Fruit fly (Drosophila melanogaster): ENCODE data around the gene CG14292.

The CG14292 gene

dm6 chr3R:18916715-18917253, 11.3 kb upstream of the CG14292 start:
- TF ChIP-seq CG17806 (tag; optimal IDR thresholded peaks at IDR 0.05) (no peak), CG8159 (tag; optimal IDR thresholded peaks at IDR 0.05) (no peak), CG10348 (GFP tag; IDR thresholded peaks at IDR 0.05) (no peak), CG8301 (tag; optimal IDR thresholded peaks at IDR 0.05) (no peak), EcR (GFP tag; optimal IDR thresholded peaks at IDR 0.05) (peak; percentile 37), CG12605 (GFP tag; IDR thresholded peaks at IDR 0.05) (peak; percentile 48), gl (tag; optimal IDR thresholded peaks at IDR 0.05) (no peak), CG32121 (GFP tag; IDR thresholded peaks at IDR 0.05) (peak; percentile 25; the same call in 1 of the 2 replicates)

DNA sequence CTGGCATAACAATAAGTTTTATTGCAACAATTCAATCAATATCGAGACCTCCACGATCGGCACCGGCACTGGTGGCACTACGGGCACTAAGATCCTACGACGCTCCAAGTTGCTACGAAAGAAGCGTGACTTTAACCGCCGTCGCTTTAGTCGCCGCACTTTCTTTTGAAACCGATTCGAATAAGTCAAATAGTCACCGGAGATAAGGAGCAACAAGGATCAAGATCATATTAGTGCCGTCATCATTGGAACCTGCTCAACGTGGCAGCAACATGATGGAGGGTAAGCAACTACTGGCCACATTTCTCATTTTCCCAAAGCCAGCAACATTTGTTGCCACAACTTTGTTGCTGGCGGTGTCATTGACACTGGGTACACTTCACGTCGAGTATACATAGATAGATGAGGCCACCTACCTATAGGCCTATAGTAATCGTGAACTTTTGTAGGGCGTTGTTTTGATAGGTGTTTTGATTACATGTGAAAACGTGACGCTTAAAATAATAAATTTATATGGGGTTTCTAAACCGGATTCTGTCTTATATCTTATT, 10.3 kb upstream of the CG14292 start:
- TF ChIP-seq EcR (GFP tag; optimal IDR thresholded peaks at IDR 0.05) (peak; percentile 40), CG4496 (GFP tag; IDR thresholded peaks at IDR 0.05) (no peak), Pif1B (GFP tag; optimal IDR thresholded peaks at IDR 0.05) (no peak)

DNA sequence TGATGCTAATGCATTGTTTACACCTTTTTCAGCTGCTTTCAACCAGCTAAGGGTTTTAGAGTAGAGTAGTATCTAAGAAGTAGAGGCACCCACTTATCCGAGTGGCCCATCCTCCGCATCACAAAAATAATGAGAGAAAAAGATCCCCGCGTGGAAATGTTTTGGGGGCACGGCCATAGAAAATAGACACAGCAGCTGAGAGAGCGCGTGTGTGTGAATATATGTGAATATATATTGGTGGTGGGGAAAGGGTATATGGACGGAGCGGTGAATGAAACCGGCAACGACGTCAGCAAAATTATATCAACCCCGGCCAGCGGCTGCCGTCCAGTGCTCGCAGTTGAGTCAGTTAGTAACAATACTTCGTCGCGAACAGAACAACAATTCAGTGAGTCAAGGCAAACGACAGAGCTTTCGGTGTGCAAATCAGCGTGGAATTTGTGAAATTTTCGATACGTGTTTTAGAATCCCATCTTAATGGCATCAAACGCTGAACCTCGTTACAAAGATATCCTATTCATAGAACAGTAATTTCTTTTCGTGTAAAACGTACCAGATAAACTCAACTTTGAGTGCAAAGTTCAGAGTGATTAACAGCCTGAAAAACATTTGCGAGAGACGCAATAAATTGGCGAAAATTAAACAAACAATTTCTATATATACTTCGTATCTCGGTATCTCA, 9.3 kb upstream of the CG14292 start, which contains the start of gene Xrp1:
Gene Xrp1, plus strand, starts transcription at position 375 of the 682 bp plus-strand sequence.
- TF ChIP-seq CG13204 (GFP tag; optimal IDR thresholded peaks at IDR 0.05), result peak; percentile 32
- TF ChIP-seq CG4496 (GFP tag; IDR thresholded peaks at IDR 0.05), result peak; percentile 62; the same call in 1 of the 3 replicates
- peak; percentile 67; the same call in 1 of the 2 replicates for TF ChIP-seq CG32121 (GFP tag; IDR thresholded peaks at IDR 0.05)
- TF ChIP-seq EcR (GFP tag; optimal IDR thresholded peaks at IDR 0.05), result peak; percentile 54
- no peak for TF ChIP-seq Pif1B (GFP tag; optimal IDR thresholded peaks at IDR 0.05)
- no peak for TF ChIP-seq Snoo (tag; optimal IDR thresholded peaks at IDR 0.05)
- peak; percentile 48 for TF ChIP-seq CG12605 (GFP tag; IDR thresholded peaks at IDR 0.05)
- no peak for TF ChIP-seq rn (GFP tag; IDR thresholded peaks at IDR 0.05)
- no peak for TF ChIP-seq Pif1A (GFP tag; optimal IDR thresholded peaks at IDR 0.05)
- TF ChIP-seq gl (tag; optimal IDR thresholded peaks at IDR 0.05), result no peak
- TF ChIP-seq CG8159 (tag; optimal IDR thresholded peaks at IDR 0.05), result no peak
- peak; percentile 49 for TF ChIP-seq Ets98B (GFP tag; IDR thresholded peaks at IDR 0.05)
- TF ChIP-seq CG17806 (tag; optimal IDR thresholded peaks at IDR 0.05), result no peak
- TF ChIP-seq CG34367 (tag; optimal IDR thresholded peaks at IDR 0.05), result no peak
- no peak for TF ChIP-seq CG15710 (tag; optimal IDR thresholded peaks at IDR 0.05)
- no peak for TF ChIP-seq D1 (tag; optimal IDR thresholded peaks at IDR 0.05)
- no peak for TF ChIP-seq CG14655 (GFP tag; optimal IDR thresholded peaks at IDR 0.05)
- no peak for TF ChIP-seq CG8301 (tag; optimal IDR thresholded peaks at IDR 0.05)
- TF ChIP-seq CG10348 (GFP tag; IDR thresholded peaks at IDR 0.05), result 0 out of 2 replicates have a peak, but pooled peaks have one; percentile 37
- no peak for TF ChIP-seq CG9948 (tag; optimal IDR thresholded peaks at IDR 0.05)
- peak; percentile 54; the same call in 1 of the 3 replicates for TF ChIP-seq fd96Ca (GFP tag; IDR thresholded peaks at IDR 0.05)

- TF ChIP-seq gl (tag; optimal IDR thresholded peaks at IDR 0.05), result no peak
- 0 out of 3 replicates have a peak, but pooled peaks have one; percentile 34 for TF ChIP-seq fd96Ca (GFP tag; IDR thresholded peaks at IDR 0.05)
- peak; percentile 75 for TF ChIP-seq CG12605 (GFP tag; IDR thresholded peaks at IDR 0.05)
- TF ChIP-seq CG34367 (tag; optimal IDR thresholded peaks at IDR 0.05), result peak; percentile 49
- peak; percentile 24 for TF ChIP-seq CG13204 (GFP tag; optimal IDR thresholded peaks at IDR 0.05)
- TF ChIP-seq Pif1B (GFP tag; optimal IDR thresholded peaks at IDR 0.05), result peak; percentile 3
- peak; percentile 54 for TF ChIP-seq CG15710 (tag; optimal IDR thresholded peaks at IDR 0.05)
- peak; percentile 71 for TF ChIP-seq Pif1A (GFP tag; optimal IDR thresholded peaks at IDR 0.05)
- peak; percentile 47 for TF ChIP-seq CG8301 (tag; optimal IDR thresholded peaks at IDR 0.05)
- TF ChIP-seq CG14655 (GFP tag; optimal IDR thresholded peaks at IDR 0.05), result peak; percentile 64
- TF ChIP-seq CG17806 (tag; optimal IDR thresholded peaks at IDR 0.05), result peak; percentile 39
- peak; percentile 20 for TF ChIP-seq CG9948 (tag; optimal IDR thresholded peaks at IDR 0.05)
- peak; percentile 62 for TF ChIP-seq Snoo (tag; optimal IDR thresholded peaks at IDR 0.05)
- TF ChIP-seq Ets98B (GFP tag; IDR thresholded peaks at IDR 0.05), result peak; percentile 67
- no peak for TF ChIP-seq D1 (tag; optimal IDR thresholded peaks at IDR 0.05)
- peak; percentile 78 for TF ChIP-seq CG4496 (GFP tag; IDR thresholded peaks at IDR 0.05)
- 0 out of 2 replicates have a peak, but pooled peaks have one; percentile 40 for TF ChIP-seq rn (GFP tag; IDR thresholded peaks at IDR 0.05)
- TF ChIP-seq CG10348 (GFP tag; IDR thresholded peaks at IDR 0.05), result no peak
- peak; percentile 22 for TF ChIP-seq EcR (GFP tag; optimal IDR thresholded peaks at IDR 0.05)
- TF ChIP-seq CG8159 (tag; optimal IDR thresholded peaks at IDR 0.05), result peak; percentile 58
- peak; percentile 60 for TF ChIP-seq CG32121 (GFP tag; IDR thresholded peaks at IDR 0.05)
These were observed 8.6 kb upstream of the CG14292 start for dm6 chr3R:18913856-18914593.

- peak; percentile 18 for TF ChIP-seq CG14655 (GFP tag; optimal IDR thresholded peaks at IDR 0.05)
- no peak for TF ChIP-seq CG10348 (GFP tag; IDR thresholded peaks at IDR 0.05)
- TF ChIP-seq EcR (GFP tag; optimal IDR thresholded peaks at IDR 0.05), result peak; percentile 40
- TF ChIP-seq CG4496 (GFP tag; IDR thresholded peaks at IDR 0.05), result peak; percentile 41; the same call in 2 of the 3 replicates
- TF ChIP-seq CG9948 (tag; optimal IDR thresholded peaks at IDR 0.05), result no peak
- peak; percentile 13 for TF ChIP-seq Pif1B (GFP tag; optimal IDR thresholded peaks at IDR 0.05)
- peak; percentile 28 for TF ChIP-seq CG8159 (tag; optimal IDR thresholded peaks at IDR 0.05)
These were observed 7.4 kb upstream of the CG14292 start, which contains the start of gene Sgsh for dm6 chr3R:18912782-18913331. Gene Sgsh, minus strand, starts transcription at chr3R:18912922.
